Fruit fly (Drosophila melanogaster) whole organism, prepupa: ENCODE data around the gene CG43179.
A peak's percentile ranks its signal among the peaks of the same experiment; 100 is the strongest.

Experiments used
- Blimp-1 ChIP-seq: fragments of 200-800 bp; sonication (Bioruptor generic); optimal IDR thresholded peaks from 3 replicates; lab custom pipeline; 2017; ENCODE audit warnings: missing biosample characterization, missing genetic modification characterization, mild to moderate bottlenecking, moderate library complexity, missing genetic modification reagents
- CG10631 ChIP-seq: fragments of 200-800 bp; sonication (Bioruptor generic); optimal IDR thresholded peaks from 2 replicates; lab custom pipeline; 2016; ENCODE audit warnings: missing biosample characterization, missing genetic modification characterization
- CG10669 ChIP-seq: fragments of 200-800 bp; sonication (Bioruptor generic); optimal IDR thresholded peaks from 3 replicates; lab custom pipeline; 2018; ENCODE audit warnings: missing biosample characterization, mild to moderate bottlenecking, missing genetic modification characterization, moderate library complexity
- CG11294 ChIP-seq: fragments of 200-800 bp; sonication (Bioruptor generic); IDR thresholded peaks from 2 replicates; pipeline ENCODE4 v1.3.6; 2022; ENCODE audit warnings: missing biosample characterization, missing genetic modification characterization
- CG11762 ChIP-seq: fragments of 200-800 bp; sonication (Bioruptor generic); optimal IDR thresholded peaks from 3 replicates; lab custom pipeline; 2016; ENCODE audit warnings: missing biosample characterization, missing genetic modification characterization; ENCODE audit not compliant: insufficient read depth
- CG11902 ChIP-seq: fragments of 200-800 bp; sonication (Bioruptor generic); optimal IDR thresholded peaks from 3 replicates; lab custom pipeline; 2016; ENCODE audit warnings: missing biosample characterization, missing genetic modification characterization
- CG16779 ChIP-seq: fragments of 200-800 bp; sonication (Bioruptor generic); optimal IDR thresholded peaks from 3 replicates; lab custom pipeline; 2017; ENCODE audit warnings: missing biosample characterization, mild to moderate bottlenecking, missing genetic modification characterization
- CG3032 ChIP-seq: fragments of 200-800 bp; optimal IDR thresholded peaks from 2 replicates; lab custom pipeline; 2019; ENCODE audit warnings: missing biosample characterization, mild to moderate bottlenecking, missing genetic modification characterization, moderate library complexity
- CG31627 ChIP-seq: fragments of 200-800 bp; sonication (Bioruptor generic); optimal IDR thresholded peaks from 3 replicates; lab custom pipeline; 2016; ENCODE audit warnings: missing biosample characterization, missing genetic modification characterization
- CG32006 ChIP-seq: fragments of 200-800 bp; sonication (Bioruptor generic); optimal IDR thresholded peaks from 3 replicates; lab custom pipeline; 2017; ENCODE audit warnings: missing biosample characterization, mild to moderate bottlenecking, missing genetic modification characterization
- CG4318 ChIP-seq: fragments of 200-800 bp; sonication (Bioruptor generic); optimal IDR thresholded peaks from 3 replicates; lab custom pipeline; 2017; ENCODE audit warnings: missing biosample characterization, mild to moderate bottlenecking, missing genetic modification characterization
- CG6163 ChIP-seq: fragments of 200-800 bp; sonication (Bioruptor generic); IDR thresholded peaks from 3 replicates; pipeline ENCODE4 v1.3.6; 2022; ENCODE audit warnings: missing biosample characterization, missing genetic modification characterization
- CG6276 ChIP-seq: fragments of 200-800 bp; sonication (Bioruptor generic); optimal IDR thresholded peaks from 2 replicates; lab custom pipeline; 2017; ENCODE audit warnings: missing biosample characterization, mild to moderate bottlenecking, missing genetic modification characterization
- CG6792 ChIP-seq: fragments of 200-800 bp; sonication (Bioruptor generic); optimal IDR thresholded peaks from 3 replicates; lab custom pipeline; 2016; ENCODE audit warnings: missing biosample characterization, missing genetic modification characterization
- CG6808 ChIP-seq: fragments of 200-800 bp; sonication (Bioruptor generic); optimal IDR thresholded peaks from 3 replicates; lab custom pipeline; 2017; ENCODE audit warnings: missing biosample characterization, missing genetic modification characterization, mild to moderate bottlenecking, moderate library complexity, missing genetic modification reagents
- CG6854 ChIP-seq: fragments of 200-800 bp; sonication (Bioruptor generic); optimal IDR thresholded peaks from 2 replicates; lab custom pipeline; 2017; ENCODE audit warnings: missing biosample characterization, mild to moderate bottlenecking, missing genetic modification characterization
- CG8119 ChIP-seq: fragments of 200-800 bp; sonication (Bioruptor generic); IDR thresholded peaks from 3 replicates; pipeline ENCODE4 v1.3.6; 2022; ENCODE audit warnings: missing biosample characterization, missing genetic modification characterization
- CG8319 ChIP-seq: fragments of 200-800 bp; sonication (Bioruptor generic); optimal IDR thresholded peaks from 3 replicates; lab custom pipeline; 2016; ENCODE audit warnings: missing biosample characterization, missing genetic modification characterization
- CG8632 ChIP-seq: fragments of 200-800 bp; sonication (Bioruptor generic); optimal IDR thresholded peaks from 3 replicates; lab custom pipeline; 2016; ENCODE audit warnings: missing biosample characterization, missing genetic modification characterization
- CG9139 ChIP-seq: fragments of 200-800 bp; sonication (Bioruptor generic); optimal IDR thresholded peaks from 3 replicates; lab custom pipeline; 2017; ENCODE audit warnings: missing biosample characterization, mild to moderate bottlenecking, missing genetic modification characterization
- Eip75B ChIP-seq: fragments of 200-800 bp; sonication (Bioruptor generic); optimal IDR thresholded peaks from 3 replicates; lab custom pipeline; 2016; ENCODE audit warnings: missing biosample characterization, missing genetic modification characterization
- Eip78C ChIP-seq: fragments of 200-800 bp; sonication (Bioruptor generic); peaks from one replicate; lab custom pipeline; 2016; ENCODE audit warnings: missing biosample characterization, missing genetic modification characterization
- Ets96B ChIP-seq: fragments of 200-800 bp; optimal IDR thresholded peaks from 2 replicates; lab custom pipeline; 2019; ENCODE audit warnings: missing biosample characterization, mild to moderate bottlenecking, missing genetic modification characterization, moderate library complexity
- Gug ChIP-seq: fragments of 200-800 bp; sonication (Bioruptor generic); IDR thresholded peaks from 2 replicates; pipeline ENCODE4 v1.3.6; 2022; ENCODE audit warnings: missing biosample characterization, missing genetic modification characterization
- Hr38 ChIP-seq: sonication (Bioruptor generic); optimal IDR thresholded peaks from 2 replicates; lab custom pipeline; 2016; ENCODE audit warnings: missing biosample characterization, missing genetic modification characterization
- Hr4 ChIP-seq: fragments of 200-800 bp; sonication (Bioruptor generic); optimal IDR thresholded peaks from 3 replicates; lab custom pipeline; 2016; ENCODE audit warnings: missing biosample characterization, missing genetic modification characterization
- OdsH ChIP-seq: fragments of 200-800 bp; sonication (Bioruptor generic); optimal IDR thresholded peaks from 3 replicates; lab custom pipeline; 2016; ENCODE audit warnings: missing biosample characterization, missing genetic modification characterization
- Smox ChIP-seq: fragments of 200-800 bp; sonication (Bioruptor generic); optimal IDR thresholded peaks from 3 replicates; lab custom pipeline; 2016; ENCODE audit warnings: missing biosample characterization, missing genetic modification characterization
- Sox102F ChIP-seq: fragments of 200-800 bp; sonication (Bioruptor generic); optimal IDR thresholded peaks from 2 replicates; lab custom pipeline; 2016; ENCODE audit warnings: missing biosample characterization, mild to moderate bottlenecking, missing genetic modification characterization
- Sox14 ChIP-seq: fragments of 200-800 bp; sonication (Bioruptor generic); optimal IDR thresholded peaks from 3 replicates; lab custom pipeline; 2016; ENCODE audit warnings: missing biosample characterization, missing genetic modification characterization
- Sox15 ChIP-seq: fragments of 200-800 bp; sonication (Bioruptor generic); optimal IDR thresholded peaks from 3 replicates; lab custom pipeline; 2016; ENCODE audit warnings: missing biosample characterization, missing genetic modification characterization
- achi ChIP-seq: fragments of 200-800 bp; sonication (Bioruptor generic); optimal IDR thresholded peaks from 3 replicates; lab custom pipeline; 2016; ENCODE audit warnings: missing biosample characterization, missing genetic modification characterization
- acj6 ChIP-seq: fragments of 200-800 bp; sonication (Bioruptor generic); optimal IDR thresholded peaks from 3 replicates; lab custom pipeline; 2016; ENCODE audit warnings: missing biosample characterization, missing genetic modification characterization
- cyc ChIP-seq: fragments of 200-800 bp; sonication (Bioruptor generic); optimal IDR thresholded peaks from 3 replicates; lab custom pipeline; 2016; ENCODE audit warnings: missing biosample characterization, missing genetic modification characterization
- dsx ChIP-seq: fragments of 200-800 bp; optimal IDR thresholded peaks from 3 replicates; lab custom pipeline; 2019; ENCODE audit warnings: missing biosample characterization, mild to moderate bottlenecking, missing genetic modification characterization, moderate library complexity; ENCODE audit not compliant: poor library complexity, severe bottlenecking
- esn ChIP-seq: fragments of 200-800 bp; sonication (Bioruptor generic); optimal IDR thresholded peaks from 2 replicates; lab custom pipeline; 2016; ENCODE audit warnings: missing biosample characterization, mild to moderate bottlenecking, missing genetic modification characterization, moderate library complexity
- fd85E ChIP-seq: fragments of 200-800 bp; sonication (Bioruptor generic); optimal IDR thresholded peaks from 3 replicates; lab custom pipeline; 2016; ENCODE audit warnings: missing biosample characterization, missing genetic modification characterization
- fkh ChIP-seq: fragments of 200-800 bp; sonication (Bioruptor generic); optimal IDR thresholded peaks from 3 replicates; lab custom pipeline; 2017; ENCODE audit warnings: missing biosample characterization, mild to moderate bottlenecking, missing genetic modification characterization, moderate library complexity
- lz ChIP-seq: fragments of 200-800 bp; sonication (Bioruptor generic); optimal IDR thresholded peaks from 3 replicates; lab custom pipeline; 2016; ENCODE audit warnings: missing biosample characterization, missing genetic modification characterization
- net ChIP-seq: fragments of 200-800 bp; sonication (Bioruptor generic); optimal IDR thresholded peaks from 3 replicates; lab custom pipeline; 2016; ENCODE audit warnings: missing biosample characterization, missing genetic modification characterization
- pdm3 ChIP-seq: fragments of 200-800 bp; sonication (Bioruptor generic); optimal IDR thresholded peaks from 3 replicates; lab custom pipeline; 2016; ENCODE audit warnings: missing biosample characterization, missing genetic modification characterization
- spab ChIP-seq: fragments of 200-800 bp; sonication (Bioruptor generic); optimal IDR thresholded peaks from 2 replicates; lab custom pipeline; 2017; ENCODE audit warnings: missing biosample characterization, mild to moderate bottlenecking, missing genetic modification characterization, missing genetic modification reagents
- ss ChIP-seq, 2 experiments: fragments of 200-800 bp; sonication (Bioruptor generic); optimal IDR thresholded peaks; 2 replicates in 1 of 2; 3 replicates in 1 of 2; lab custom pipeline; 2017 to 2018; ENCODE audit warnings: mild to moderate bottlenecking in 2 of 2, missing biosample characterization in 2 of 2, missing genetic modification characterization in 2 of 2, moderate library complexity in 1 of 2
- svp ChIP-seq: fragments of 200-800 bp; sonication (Bioruptor generic); peaks from one replicate; lab custom pipeline; 2016; ENCODE audit warnings: missing biosample characterization, missing genetic modification characterization
- topi ChIP-seq: fragments of 200-800 bp; sonication (Bioruptor generic); optimal IDR thresholded peaks from 3 replicates; lab custom pipeline; 2016; ENCODE audit warnings: missing biosample characterization, missing genetic modification characterization
- vri ChIP-seq: fragments of 200-800 bp; sonication (Bioruptor generic); optimal IDR thresholded peaks from 3 replicates; lab custom pipeline; 2016; ENCODE audit warnings: missing biosample characterization, mild to moderate bottlenecking, missing genetic modification characterization

The CG43179 gene

dm6 chr3R:14277894-14278522 is 22.1 kb downstream of the CG43179 start (continued):
- TF ChIP-seq Blimp-1 (GFP tag; lab: Kevin White, UChicago) (peak; percentile 86), fd85E (GFP tag; lab: Kevin White, UChicago) (peak; percentile 82), Smox (GFP tag; lab: Kevin White, UChicago) (peak; percentile 92), CG8632 (peak; percentile 97), Sox102F (peak; percentile 95), topi (GFP tag; lab: Kevin White, UChicago) (peak; percentile 93), esn (GFP tag; lab: Kevin White, UChicago) (peak; percentile 97), Hr38 (GFP tag; lab: Kevin White, UChicago) (no peak), CG31627 (peak; percentile 82)
- TF ChIP-seq, all 60 proteins: peak for 58

- TF ChIP-seq fd85E (GFP tag; lab: Kevin White, UChicago) (peak; percentile 1), Eip75B (GFP tag; lab: Kevin White, UChicago) (peak; percentile 18), CG4318 (peak; percentile 56), Hr4 (GFP tag; lab: Kevin White, UChicago) (peak; percentile 16), spab (GFP tag; lab: Kevin White, UChicago) (peak; percentile 52), CG6808 (GFP tag; lab: Kevin White, UChicago) (peak; percentile 69), ss (GFP tag; optimal IDR thresholded peaks at IDR 0.05; lab: Kevin White, UChicago) (peak; percentile 77 to 83), CG9139 (peak; percentile 42), CG11762 (peak; percentile 41), Hr38 (GFP tag; lab: Kevin White, UChicago) (no peak), CG32006 (GFP tag; lab: Kevin White, UChicago) (no peak), cyc (GFP tag; lab: Kevin White, UChicago) (peak; percentile 13), Sox102F (no peak), dsx (peak; percentile 35), Blimp-1 (GFP tag; lab: Kevin White, UChicago) (no peak), Sox15 (GFP tag; lab: Kevin White, UChicago) (peak; percentile 24), Sox14 (GFP tag; lab: Kevin White, UChicago) (no peak), vri (GFP tag; lab: Kevin White, UChicago) (no peak), fkh (GFP tag; lab: Kevin White, UChicago) (no peak), achi (GFP tag; lab: Kevin White, UChicago) (no peak), lz (GFP tag; lab: Kevin White, UChicago) (no peak), CG6163 (GFP tag; lab: Robert Waterston, UW) (peak; percentile 82; the same call in 2 of the 3 replicates), svp (GFP tag; lab: Kevin White, UChicago) (no peak), OdsH (GFP tag; lab: Kevin White, UChicago) (no peak), CG11294 (GFP tag; lab: Robert Waterston, UW) (no peak), esn (GFP tag; lab: Kevin White, UChicago) (no peak), CG6854 (GFP tag; lab: Kevin White, UChicago) (no peak), CG16779 (tag; lab: Kevin White, UChicago) (no peak), CG8632 (no peak), CG10631 (GFP tag; lab: Kevin White, UChicago) (no peak), CG8319 (GFP tag; lab: Kevin White, UChicago) (no peak), Gug (GFP tag; lab: Robert Waterston, UW) (no peak; the same call in 1 of the 2 replicates), CG31627 (peak; percentile 39), CG6276 (GFP tag; lab: Kevin White, UChicago) (peak; percentile 29), CG3032 (tag; lab: Kevin White, UChicago) (peak; percentile 62), CG6792 (no peak), Ets96B (tag; lab: Kevin White, UChicago) (no peak), CG10669 (GFP tag; lab: Kevin White, UChicago) (peak; percentile 4), topi (GFP tag; lab: Kevin White, UChicago) (no peak), pdm3 (peak; percentile 54), CG8119 (GFP tag; lab: Robert Waterston, UW) (peak; percentile 55; the same call in 2 of the 3 replicates), net (GFP tag; lab: Kevin White, UChicago) (no peak), CG11902 (GFP tag; lab: Kevin White, UChicago) (no peak), Eip78C (peak; percentile 63), acj6 (GFP tag; lab: Kevin White, UChicago) (peak; percentile 21)
Measured at dm6 chr3R:14278523-14279303, 22.8 kb downstream of the CG43179 start.
